Fruit fly (Drosophila melanogaster) S2 (cell line): Measurements from ENCODE around the gene cerv.

Experiments
- CG8478 ChIP-seq: fragments of >200 bp; optimal IDR thresholded peaks from 2 replicates; lab custom pipeline; 2018
- CTCF ChIP-seq, 2 experiments: fragments of >200 bp; optimal IDR thresholded peaks; 2 replicates each; lab custom pipeline; 2018

- TF ChIP-seq CG8478 (no peak), CTCF (optimal IDR thresholded peaks at IDR 0.05; lab: Kevin White, UChicago) (no peak)
Measured at dm6 chrX:15608751-15609345, 30.9 kb upstream of the cerv start.
